Worm (Caenorhabditis elegans) whole organism, L2 larva: ENCODE results near the gene F10E9.4.

ENCODE experiments used
- nhr-12 ChIP-seq: fragments of 150-350 bp; optimal IDR thresholded peaks from 2 replicates; lab custom pipeline; 2014; ENCODE audit warnings: missing biosample characterization, missing genetic modification characterization
- nhr-21 ChIP-seq: fragments of 150-350 bp; optimal IDR thresholded peaks from 2 replicates; lab custom pipeline; 2014; ENCODE audit warnings: missing biosample characterization, missing genetic modification characterization

DNA sequence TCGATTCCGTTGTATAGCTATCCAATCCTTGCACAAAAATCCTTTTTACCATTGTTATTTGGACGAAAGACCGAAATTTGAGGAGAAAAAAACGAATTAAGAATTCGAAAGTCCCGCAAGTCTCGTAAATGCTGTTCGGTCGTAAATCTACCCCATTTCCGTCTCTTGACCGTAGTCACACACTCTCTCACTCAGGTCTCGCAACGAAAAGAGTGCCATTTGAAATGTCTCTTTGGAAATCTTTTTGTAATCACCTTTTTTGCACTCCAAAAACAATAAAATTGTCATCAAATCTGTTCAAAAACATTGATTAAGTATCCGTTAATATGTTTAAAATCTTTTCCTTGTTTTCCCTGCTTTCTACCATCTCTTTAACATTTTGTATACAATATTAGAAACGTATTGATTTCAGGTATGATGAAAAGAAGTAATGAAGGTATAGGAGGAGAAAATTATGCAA lies 49.9 kb downstream of the F10E9.4 start, which contains the start of the genes R05D3.8 and rfp-1:
- TF ChIP-seq nhr-21 (peak; percentile 65), nhr-12 (tag; lab: Kevin White, UChicago) (no peak)
